Worm (Caenorhabditis elegans) whole organism, L4 larva: ENCODE results near the gene C05D9.3.
A peak's percentile ranks its signal among the peaks of the same experiment; 100 is the strongest.

Experiments
- D1046.2 ChIP-seq: fragments of 200-800 bp; sonication (Bioruptor generic); IDR thresholded peaks from 2 replicates; pipeline ENCODE4 v1.3.6; 2022; ENCODE audit warnings: missing genetic modification characterization, missing compliant biosample characterization
- aha-1 ChIP-seq: fragments of 150-350 bp; peaks from one replicate; lab custom pipeline; 2014; ENCODE audit warnings: missing biosample characterization, missing genetic modification characterization
- ces-1 ChIP-seq: fragments of 150-350 bp; sonication (generic microtip); optimal IDR thresholded peaks from 4 replicates; lab custom pipeline; 2014; ENCODE audit warnings: missing biosample characterization, missing genetic modification reagents, missing genetic modification characterization
- lin-15B ChIP-seq: fragments of 150-350 bp; sonication (generic microtip); optimal IDR thresholded peaks from 3 replicates; lab custom pipeline; 2014; ENCODE audit warnings: missing biosample characterization, missing genetic modification characterization
- nhr-11 ChIP-seq: fragments of 150-350 bp; optimal IDR thresholded peaks from 2 replicates; lab custom pipeline; 2014; ENCODE audit warnings: missing biosample characterization, missing genetic modification characterization
- pha-4 ChIP-seq, 2 experiments: fragments of 150-350 bp in 1 of 2; fragments of 200-800 bp in 1 of 2; sonication (Bioruptor generic) in 1 of 2; IDR thresholded peaks in 1 of 2; optimal IDR thresholded peaks in 1 of 2; 2 replicates each; pipeline versions ENCODE4 v1.3.6 to Lab custom; 2014 to 2022; ENCODE audit warnings: missing genetic modification characterization in 2 of 2, missing genetic modification reagents in 2 of 2, missing biosample characterization in 1 of 2, missing compliant biosample characterization in 1 of 2
- spr-1 ChIP-seq: sonication (generic microtip); optimal IDR thresholded peaks from 2 replicates; lab custom pipeline; 2016; ENCODE audit warnings: mild to moderate bottlenecking, missing genetic modification characterization, missing compliant biosample characterization
- unc-39 ChIP-seq: sonication (generic microtip); optimal IDR thresholded peaks from 2 replicates; lab custom pipeline; 2017; ENCODE audit warnings: missing biosample characterization, missing genetic modification characterization
- unc-62 ChIP-seq, 3 experiments: fragments of 150-350 bp in 1 of 3; sonication (generic microtip); optimal IDR thresholded peaks in 2 of 3; peaks in 1 of 3; 1 replicate in 1 of 3; 2 replicates in 2 of 3; lab custom pipeline; 2014 to 2017; ENCODE audit warnings: missing biosample characterization in 3 of 3, missing genetic modification characterization in 3 of 3, missing genetic modification reagents in 3 of 3, missing genotype in 1 of 3

- TF ChIP-seq unc-62 (GFP tag; optimal IDR thresholded peaks at IDR 0.05 in 1 of 2; lab: Kevin White, UChicago) (no peak), unc-62 (tag; optimal IDR thresholded peaks at IDR 0.05; lab: Kevin White, UChicago) (no peak), spr-1 (tag; lab: Kevin White, UChicago) (no peak), unc-39 (no peak), nhr-11 (tag; lab: Kevin White, UChicago) (no peak), ces-1 (GFP tag; lab: Kevin White, UChicago) (no peak), D1046.2 (GFP tag; lab: Robert Waterston, UW) (no peak), aha-1 (tag; lab: Kevin White, UChicago) (peak; percentile 88), pha-4 (GFP tag; IDR thresholded peaks at IDR 0.05; lab: Robert Waterston, UW) (no peak), pha-4 (tag; optimal IDR thresholded peaks at IDR 0.05; lab: Kevin White, UChicago) (no peak), lin-15B (tag; lab: Kevin White, UChicago) (no peak)
Observed at ce11 chrX:1124146-1124545, 12.4 kb downstream of the C05D9.3 start, which contains the start of gene C05D9.9.
